Fruit fly (Drosophila melanogaster) whole organism, embryonic: Measurements from ENCODE around the gene dati.
A peak's percentile ranks its signal among the peaks of the same experiment; 100 is the strongest.

ENCODE experiments used
- B-H1 ChIP-seq: fragments of 200-800 bp; sonication (Bioruptor generic); IDR thresholded peaks from 3 replicates; pipeline ENCODE4 v1.3.6; 2022; ENCODE audit warnings: missing biosample characterization, missing genetic modification characterization
- BtbVII ChIP-seq: fragments of 200-800 bp; sonication (Bioruptor generic); optimal IDR thresholded peaks from 3 replicates; lab custom pipeline; 2017; ENCODE audit warnings: missing biosample characterization, mild to moderate bottlenecking, missing genetic modification characterization
- CG10147 ChIP-seq: fragments of 200-800 bp; sonication (Bioruptor generic); optimal IDR thresholded peaks from 2 replicates; lab custom pipeline; 2019; ENCODE audit warnings: missing biosample characterization, mild to moderate bottlenecking, missing genetic modification characterization, moderate library complexity
- CG1024 ChIP-seq: fragments of 200-800 bp; sonication (Bioruptor generic); IDR thresholded peaks from 2 replicates; pipeline ENCODE4 v1.3.6; 2022; ENCODE audit warnings: missing biosample characterization, missing genetic modification characterization
- CG10565 ChIP-seq: fragments of 200-800 bp; sonication (Bioruptor generic); optimal IDR thresholded peaks from 3 replicates; lab custom pipeline; 2016; ENCODE audit warnings: missing biosample characterization, mild to moderate bottlenecking, missing genetic modification characterization
- CG11085 ChIP-seq: fragments of 200-800 bp; sonication (Bioruptor generic); IDR thresholded peaks from 2 replicates; pipeline ENCODE4 v1.3.6; 2022; ENCODE audit warnings: missing biosample characterization, missing genetic modification characterization
- CG11398 ChIP-seq: fragments of 200-800 bp; sonication (Bioruptor generic); optimal IDR thresholded peaks from 2 replicates; lab custom pipeline; 2016; ENCODE audit warnings: missing biosample characterization, missing genetic modification characterization
- CG12236 ChIP-seq: fragments of 200-800 bp; sonication (Bioruptor generic); optimal IDR thresholded peaks from 2 replicates; lab custom pipeline; 2016; ENCODE audit warnings: missing biosample characterization, missing genetic modification characterization
- CG12659 ChIP-seq: fragments of 200-800 bp; sonication (Bioruptor generic); optimal IDR thresholded peaks from 3 replicates; lab custom pipeline; 2017; ENCODE audit warnings: mild to moderate bottlenecking, missing biosample characterization, missing genetic modification reagents, missing genetic modification characterization
- CG12744 ChIP-seq: fragments of 200-800 bp; sonication (Bioruptor generic); optimal IDR thresholded peaks from 2 replicates; lab custom pipeline; 2016; ENCODE audit warnings: missing biosample characterization, missing genetic modification characterization
- CG13287 ChIP-seq: fragments of 200-800 bp; sonication (Bioruptor generic); IDR thresholded peaks from 2 replicates; pipeline ENCODE4 v1.3.6; 2022; ENCODE audit warnings: missing biosample characterization, missing genetic modification characterization; ENCODE audit not compliant: partially characterized antibody
- CG14667 ChIP-seq: fragments of 200-800 bp; sonication (Bioruptor generic); IDR thresholded peaks from 2 replicates; pipeline ENCODE4 v1.3.6; 2022; ENCODE audit warnings: missing biosample characterization, missing genetic modification characterization
- CG14965 ChIP-seq: fragments of 200-800 bp; sonication (Bioruptor generic); optimal IDR thresholded peaks from 2 replicates; lab custom pipeline; 2016; ENCODE audit warnings: missing biosample characterization, missing genetic modification characterization, borderline replicate concordance
- CG15479 ChIP-seq: fragments of 200-800 bp; sonication (Bioruptor generic); optimal IDR thresholded peaks from 3 replicates; lab custom pipeline; 2019; ENCODE audit warnings: missing biosample characterization, mild to moderate bottlenecking, missing genetic modification characterization, moderate library complexity
- CG2120 ChIP-seq: fragments of 200-800 bp; sonication (Bioruptor generic); optimal IDR thresholded peaks from 3 replicates; lab custom pipeline; 2016; ENCODE audit warnings: missing biosample characterization, missing genetic modification characterization
- CG30020 ChIP-seq: fragments of 200-800 bp; optimal IDR thresholded peaks from 2 replicates; lab custom pipeline; 2019; ENCODE audit warnings: missing biosample characterization, mild to moderate bottlenecking, missing genetic modification characterization, moderate library complexity
- CG3065 ChIP-seq: fragments of 200-800 bp; sonication (Bioruptor generic); optimal IDR thresholded peaks from 2 replicates; lab custom pipeline; 2016; ENCODE audit warnings: missing biosample characterization, missing genetic modification characterization
- CG4404 ChIP-seq: fragments of 200-800 bp; sonication (Bioruptor generic); IDR thresholded peaks from 2 replicates; pipeline ENCODE4 v1.3.6; 2022; ENCODE audit warnings: missing biosample characterization, missing genetic modification characterization
- CG6175 ChIP-seq: fragments of 200-800 bp; sonication (Bioruptor generic); IDR thresholded peaks from 3 replicates; pipeline ENCODE4 v1.3.6; 2022; ENCODE audit warnings: missing biosample characterization, missing genetic modification characterization
- CG6813 ChIP-seq: fragments of 200-800 bp; sonication (Bioruptor generic); optimal IDR thresholded peaks from 2 replicates; lab custom pipeline; 2017; ENCODE audit warnings: missing biosample characterization, missing genetic modification characterization, mild to moderate bottlenecking, moderate library complexity, missing genetic modification reagents
- CG8388 ChIP-seq: fragments of 200-800 bp; sonication (Bioruptor generic); optimal IDR thresholded peaks from 2 replicates; lab custom pipeline; 2019; ENCODE audit warnings: missing biosample characterization, mild to moderate bottlenecking, missing genetic modification characterization, moderate library complexity
- CG8765 ChIP-seq: fragments of 200-800 bp; sonication (Bioruptor generic); IDR thresholded peaks from 2 replicates; pipeline ENCODE4 v1.3.6; 2022; ENCODE audit warnings: missing biosample characterization, missing genetic modification characterization
- CG9609 ChIP-seq: fragments of 200-800 bp; sonication (Bioruptor generic); optimal IDR thresholded peaks from 3 replicates; lab custom pipeline; 2016; ENCODE audit warnings: missing biosample characterization, missing genetic modification characterization
- Chrac-16 ChIP-seq: fragments of 200-800 bp; sonication (Bioruptor generic); optimal IDR thresholded peaks from 3 replicates; lab custom pipeline; 2016; ENCODE audit warnings: missing biosample characterization, missing genetic modification characterization
- CkIIα-i1 ChIP-seq: fragments of 200-800 bp; sonication (Bioruptor generic); IDR thresholded peaks from 2 replicates; pipeline ENCODE4 v1.3.6; 2022; ENCODE audit warnings: missing biosample characterization, missing genetic modification characterization
- CrebB ChIP-seq: fragments of 200-800 bp; sonication (Bioruptor generic); optimal IDR thresholded peaks from 3 replicates; lab custom pipeline; 2018; ENCODE audit warnings: missing biosample characterization, mild to moderate bottlenecking, missing genetic modification characterization
- Dip3 ChIP-seq: fragments of 200-800 bp; sonication (Bioruptor generic); optimal IDR thresholded peaks from 3 replicates; lab custom pipeline; 2016; ENCODE audit warnings: missing biosample characterization, missing genetic modification characterization
- Doc2 ChIP-seq: fragments of 200-800 bp; sonication (Bioruptor generic); IDR thresholded peaks from 2 replicates; pipeline ENCODE4 v1.3.6; 2022; ENCODE audit warnings: missing biosample characterization, missing genetic modification characterization
- H15 ChIP-seq: fragments of 200-800 bp; sonication (Bioruptor generic); IDR thresholded peaks from 3 replicates; pipeline ENCODE4 v1.3.6; 2022; ENCODE audit warnings: missing biosample characterization, missing genetic modification characterization
- Hmr ChIP-seq: fragments of 200-800 bp; sonication (Bioruptor generic); optimal IDR thresholded peaks from 3 replicates; lab custom pipeline; 2017; ENCODE audit warnings: mild to moderate bottlenecking, missing biosample characterization, missing genetic modification reagents, missing genetic modification characterization
- Hmx ChIP-seq: fragments of 200-800 bp; sonication (Bioruptor generic); optimal IDR thresholded peaks from 2 replicates; lab custom pipeline; 2016; ENCODE audit warnings: missing biosample characterization, missing genetic modification characterization
- Sin3A ChIP-seq: fragments of >200 bp; optimal IDR thresholded peaks from 2 replicates; lab custom pipeline; 2018
- Sox102F ChIP-seq: fragments of 200-800 bp; sonication (Bioruptor generic); optimal IDR thresholded peaks from 2 replicates; lab custom pipeline; 2018; ENCODE audit warnings: missing biosample characterization, mild to moderate bottlenecking, missing genetic modification characterization, moderate library complexity
- Stat92E ChIP-seq, 3 experiments: fragments of >200 bp in 2 of 3; fragments of 200-800 bp in 1 of 3; sonication (Bioruptor generic) in 1 of 3; optimal IDR thresholded peaks; 2 replicates each; lab custom pipeline; 2017 to 2019; ENCODE audit warnings: missing biosample characterization in 3 of 3, missing genetic modification characterization in 3 of 3, mild to moderate bottlenecking in 1 of 3, moderate library complexity in 1 of 3
- Xbp1 ChIP-seq: fragments of 200-800 bp; sonication (Bioruptor generic); optimal IDR thresholded peaks from 3 replicates; lab custom pipeline; 2016; ENCODE audit warnings: missing biosample characterization, mild to moderate bottlenecking, missing genetic modification characterization
- ac ChIP-seq: fragments of 200-800 bp; sonication (Bioruptor generic); optimal IDR thresholded peaks from 3 replicates; lab custom pipeline; 2017; ENCODE audit warnings: missing biosample characterization, mild to moderate bottlenecking, missing genetic modification characterization
- br ChIP-seq: fragments of >200 bp; optimal IDR thresholded peaks from 2 replicates; lab custom pipeline; 2017
- cad ChIP-seq: fragments of >200 bp; optimal IDR thresholded peaks from 2 replicates; lab custom pipeline; 2017; ENCODE audit warnings: missing biosample characterization, missing genetic modification characterization
- crol ChIP-seq: fragments of 200-800 bp; sonication (Bioruptor generic); IDR thresholded peaks from 2 replicates; pipeline ENCODE4 v1.3.6; 2022; ENCODE audit warnings: missing biosample characterization, missing genetic modification characterization
- dan ChIP-seq: fragments of 200-800 bp; sonication (Bioruptor generic); IDR thresholded peaks from 2 replicates; pipeline ENCODE4 v1.3.6; 2022; ENCODE audit warnings: missing biosample characterization, missing genetic modification characterization
- dpn ChIP-seq, 2 experiments: fragments of 200-800 bp; sonication (Bioruptor generic); optimal IDR thresholded peaks; 3 replicates each; lab custom pipeline; 2016; ENCODE audit warnings: missing biosample characterization in 2 of 2, missing genetic modification characterization in 2 of 2
- fd102C ChIP-seq: fragments of 200-800 bp; sonication (Bioruptor generic); optimal IDR thresholded peaks from 2 replicates; lab custom pipeline; 2018; ENCODE audit warnings: missing biosample characterization, mild to moderate bottlenecking, missing genetic modification characterization, moderate library complexity
- fd64A ChIP-seq: fragments of 200-800 bp; sonication (Bioruptor generic); optimal IDR thresholded peaks from 3 replicates; lab custom pipeline; 2018; ENCODE audit warnings: missing biosample characterization, mild to moderate bottlenecking, missing genetic modification characterization
- grn ChIP-seq: fragments of 200-800 bp; sonication (Bioruptor generic); optimal IDR thresholded peaks from 3 replicates; lab custom pipeline; 2017; ENCODE audit warnings: missing biosample characterization, missing genetic modification characterization
- klu ChIP-seq: fragments of 200-800 bp; sonication (Bioruptor generic); IDR thresholded peaks from 2 replicates; pipeline ENCODE4 v1.3.6; 2022; ENCODE audit warnings: missing biosample characterization, missing genetic modification characterization
- lmd ChIP-seq: fragments of 200-800 bp; sonication (Bioruptor generic); IDR thresholded peaks from 2 replicates; pipeline ENCODE4 v1.3.6; 2022; ENCODE audit warnings: missing biosample characterization, missing genetic modification characterization
- nmo ChIP-seq: fragments of 200-800 bp; sonication (Bioruptor generic); optimal IDR thresholded peaks from 2 replicates; lab custom pipeline; 2018; ENCODE audit warnings: missing biosample characterization, mild to moderate bottlenecking, missing genetic modification characterization, moderate library complexity
- trh ChIP-seq: fragments of 200-800 bp; sonication (Bioruptor generic); optimal IDR thresholded peaks from 2 replicates; lab custom pipeline; 2016; ENCODE audit warnings: missing biosample characterization, missing genetic modification characterization

Gene dati

DNA sequence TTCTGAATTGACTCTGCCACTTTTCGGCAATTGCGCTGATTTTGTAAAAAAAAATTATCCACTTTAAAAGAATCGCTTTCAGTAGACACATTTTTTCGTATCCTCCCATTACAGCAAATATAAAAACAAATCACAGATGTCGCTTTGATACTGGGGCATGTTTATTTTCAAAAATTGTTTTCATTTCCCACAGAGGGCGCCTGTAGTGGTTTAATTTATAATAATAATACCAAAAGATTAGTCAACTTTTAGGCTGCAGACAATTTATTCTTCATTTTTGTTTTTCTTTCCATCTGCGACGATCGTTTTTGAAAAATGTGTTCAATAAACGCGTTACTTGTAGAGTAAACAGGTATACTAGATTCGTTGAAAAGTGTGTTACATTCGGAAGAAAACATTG, 11.4 kb upstream of the dati start (continued):
- TF ChIP-seq fd102C (GFP tag; lab: Kevin White, UChicago) (no peak), ac (GFP tag; lab: Kevin White, UChicago) (no peak), CG6813 (no peak), CG3065 (GFP tag; lab: Kevin White, UChicago) (no peak), Chrac-16 (no peak), CG8388 (peak; percentile 16), lmd (GFP tag; lab: Robert Waterston, UW) (no peak), Hmx (GFP tag; lab: Kevin White, UChicago) (no peak), CG12659 (peak; percentile 23), CG10147 (no peak), CG14667 (GFP tag; lab: Robert Waterston, UW) (no peak), CG30020 (tag; lab: Kevin White, UChicago) (no peak), grn (GFP tag; lab: Kevin White, UChicago) (no peak), B-H1 (no peak), Dip3 (GFP tag; lab: Kevin White, UChicago) (no peak), CG12236 (no peak), CG14965 (GFP tag; lab: Kevin White, UChicago) (peak; percentile 87), Xbp1 (peak; percentile 66), BtbVII (GFP tag; lab: Kevin White, UChicago) (no peak), Stat92E (GFP tag; optimal IDR thresholded peaks at IDR 0.05; lab: Kevin White, UChicago) (no peak), CG8765 (no peak), CG4404 (GFP tag; lab: Robert Waterston, UW) (no peak), dpn (GFP tag; optimal IDR thresholded peaks at IDR 0.05; lab: Kevin White, UChicago) (peak; percentile 26 to 41), Hmr (GFP tag; lab: Kevin White, UChicago) (peak; percentile 36), CG13287 (GFP tag; lab: Robert Waterston, UW) (no peak; the same call in 1 of the 2 replicates), dan (GFP tag; lab: Robert Waterston, UW) (no peak), CG11085 (GFP tag; lab: Robert Waterston, UW) (no peak), CrebB (tag; lab: Kevin White, UChicago) (no peak), crol (GFP tag; lab: Robert Waterston, UW) (no peak), cad (no peak), CG1024 (no peak), Sox102F (GFP tag; lab: Kevin White, UChicago) (no peak), CG10565 (no peak), H15 (0 out of 3 replicates have a peak, but pooled peaks have one; percentile 39), klu (GFP tag; lab: Robert Waterston, UW) (no peak), CkIIα-i1 (GFP tag; lab: Robert Waterston, UW) (no peak), Doc2 (GFP tag; lab: Robert Waterston, UW) (no peak), nmo (no peak), CG12744 (no peak), CG15479 (GFP tag; lab: Kevin White, UChicago) (no peak), Sin3A (lab: Kevin White, UChicago) (no peak), br (lab: Kevin White, UChicago) (no peak), CG2120 (peak; percentile 14), trh (GFP tag; lab: Kevin White, UChicago) (peak; percentile 5), fd64A (GFP tag; lab: Kevin White, UChicago) (no peak), CG11398 (GFP tag; lab: Kevin White, UChicago) (no peak), CG6175 (GFP tag; lab: Robert Waterston, UW) (no peak), CG9609 (no peak)
